Fruit fly (Drosophila melanogaster): ENCODE results near the gene stx.

stx gene

dm6 chrX:10717869-10718268, 26.9 kb downstream of the stx start (continued):
- TF ChIP-seq Optix (GFP tag; IDR thresholded peaks at IDR 0.05) (0 out of 3 replicates have a peak, but pooled peaks have one; percentile 18), CG12155 (GFP tag; optimal IDR thresholded peaks at IDR 0.05) (no peak), gt (GFP tag; IDR thresholded peaks at IDR 0.05) (no peak), CG14050 (GFP tag; IDR thresholded peaks at IDR 0.05) (no peak), tap (tag; optimal IDR thresholded peaks at IDR 0.05) (peak; percentile 44), Six4 (GFP tag; optimal IDR thresholded peaks at IDR 0.05) (no peak), YL-1 (GFP tag; optimal IDR thresholded peaks at IDR 0.05) (no peak), CG7372 (GFP tag; IDR thresholded peaks at IDR 0.05) (no peak), Atf3 (GFP tag; optimal IDR thresholded peaks at IDR 0.05) (no peak), Hmr (GFP tag; optimal IDR thresholded peaks at IDR 0.05) (no peak), tio (GFP tag; optimal IDR thresholded peaks at IDR 0.05) (no peak), CG7839 (tag; optimal IDR thresholded peaks at IDR 0.05) (peak; percentile 61), Mad (GFP tag; optimal IDR thresholded peaks at IDR 0.05) (no peak), prd (optimal IDR thresholded peaks at IDR 0.05) (no peak), prd (GFP tag; IDR thresholded peaks at IDR 0.05) (peak; percentile 39; the same call in 1 of the 3 replicates), HmgZ (tag; optimal IDR thresholded peaks at IDR 0.05) (no peak), z (GFP tag; IDR thresholded peaks at IDR 0.05) (no peak), CG3281 (GFP tag; optimal IDR thresholded peaks at IDR 0.05) (no peak), CG18764 (GFP tag; optimal IDR thresholded peaks at IDR 0.05) (no peak), B-H2 (GFP tag; optimal IDR thresholded peaks at IDR 0.05) (no peak), C15 (GFP tag; IDR thresholded peaks at IDR 0.05) (no peak), CG1603 (tag; optimal IDR thresholded peaks at IDR 0.05) (peak; percentile 49), zf30C (GFP tag; optimal IDR thresholded peaks at IDR 0.05) (no peak), grn (GFP tag; optimal IDR thresholded peaks at IDR 0.05) (no peak), yki (optimal IDR thresholded peaks at IDR 0.05) (no peak), lmd (GFP tag; IDR thresholded peaks at IDR 0.05) (peak; percentile 44; the same call in 1 of the 2 replicates), CG2129 (GFP tag; IDR thresholded peaks at IDR 0.05; ENCODE audit: partially characterized antibody) (no peak), CG3726 (GFP tag; IDR thresholded peaks at IDR 0.05) (no peak), CG13894 (tag; optimal IDR thresholded peaks at IDR 0.05) (no peak), Poxn (GFP tag; IDR thresholded peaks at IDR 0.05) (no peak), CG11093 (GFP tag; IDR thresholded peaks at IDR 0.05) (no peak), CG32532 (GFP tag; IDR thresholded peaks at IDR 0.05) (no peak), CG10654 (GFP tag; optimal IDR thresholded peaks at IDR 0.05) (no peak), bowl (GFP tag; IDR thresholded peaks at IDR 0.05) (no peak), bsh (GFP tag; optimal IDR thresholded peaks at IDR 0.05) (peak in 1 of 2 experiments; percentile 32), Sry-β (GFP tag; optimal IDR thresholded peaks at IDR 0.05) (no peak), Deaf1 (tag; optimal IDR thresholded peaks at IDR 0.05) (no peak), Oli (tag; optimal IDR thresholded peaks at IDR 0.05) (peak; percentile 71), E2f1 (GFP tag; IDR thresholded peaks at IDR 0.05) (0 out of 2 replicates have a peak, but pooled peaks have one; percentile 12), ro (GFP tag; IDR thresholded peaks at IDR 0.05) (no peak), amos (GFP tag; IDR thresholded peaks at IDR 0.05; ENCODE audit: partially characterized antibody) (no peak), CG9797 (GFP tag; optimal IDR thresholded peaks at IDR 0.05) (no peak), Sox102F (GFP tag; optimal IDR thresholded peaks at IDR 0.05) (peak; percentile 71), CG32772 (GFP tag; IDR thresholded peaks at IDR 0.05) (0 out of 2 replicates have a peak, but pooled peaks have one; percentile 9), CoRest (tag; optimal IDR thresholded peaks at IDR 0.05) (peak; percentile 30), CG6272 (GFP tag; IDR thresholded peaks at IDR 0.05) (no peak), CG16813 (GFP tag; IDR thresholded peaks at IDR 0.05; ENCODE audit: partially characterized antibody) (no peak), Atf6 (GFP tag; IDR thresholded peaks at IDR 0.05) (no peak; the same call in 1 of the 2 replicates), Hr78 (GFP tag; optimal IDR thresholded peaks at IDR 0.05) (peak in 1 of 2 experiments; percentile 34), BEAF-32 (GFP tag; optimal IDR thresholded peaks at IDR 0.05) (no peak), Dip2 (GFP tag; IDR thresholded peaks at IDR 0.05) (no peak), ATbp (GFP tag; optimal IDR thresholded peaks at IDR 0.05) (peak; percentile 30)

Data from whole organism, embryonic.